Fruit fly (Drosophila melanogaster): ENCODE data around the gene bdwf.

Gene bdwf

dm6 chr3R:17081359-17081935 is 38.5 kb upstream of the bdwf start:
- TF ChIP-seq CG2712 (tag; optimal IDR thresholded peaks at IDR 0.05): peak; percentile 57
- TF ChIP-seq CG13287 (GFP tag; IDR thresholded peaks at IDR 0.05; ENCODE audit: partially characterized antibody): no peak
- TF ChIP-seq Blimp-1 (GFP tag; optimal IDR thresholded peaks at IDR 0.05): peak; percentile 61
- TF ChIP-seq Drgx (GFP tag; IDR thresholded peaks at IDR 0.05): peak; percentile 84
- TF ChIP-seq CG10979 (tag; optimal IDR thresholded peaks at IDR 0.05): peak; percentile 38
- TF ChIP-seq CG17829 (tag; optimal IDR thresholded peaks at IDR 0.05): peak; percentile 40
- TF ChIP-seq CG14710 (tag; optimal IDR thresholded peaks at IDR 0.05): peak; percentile 14
- TF ChIP-seq CG31441 (GFP tag; IDR thresholded peaks at IDR 0.05): peak; percentile 54; the same call in 1 of the 2 replicates
- TF ChIP-seq CG16813 (GFP tag; IDR thresholded peaks at IDR 0.05; ENCODE audit: partially characterized antibody): no peak
- peak; percentile 30 for TF ChIP-seq CoRest (tag; optimal IDR thresholded peaks at IDR 0.05)
- peak; percentile 27 for TF ChIP-seq CG12391 (tag; optimal IDR thresholded peaks at IDR 0.05)
- peak; percentile 9 for TF ChIP-seq CG9437 (GFP tag; optimal IDR thresholded peaks at IDR 0.05)
- no peak for TF ChIP-seq peb (GFP tag; IDR thresholded peaks at IDR 0.05)
- TF ChIP-seq CG13424 (tag; optimal IDR thresholded peaks at IDR 0.05): peak; percentile 42
- peak; percentile 9 for TF ChIP-seq CG6254 (GFP tag; optimal IDR thresholded peaks at IDR 0.05)
- TF ChIP-seq HmgZ (tag; optimal IDR thresholded peaks at IDR 0.05): no peak
- TF ChIP-seq C15 (GFP tag; IDR thresholded peaks at IDR 0.05): no peak
- TF ChIP-seq hb (GFP tag; IDR thresholded peaks at IDR 0.05; ENCODE audit: partially characterized antibody): no peak
- no peak for TF ChIP-seq Aef1 (GFP tag; IDR thresholded peaks at IDR 0.05)
- no peak for TF ChIP-seq rib (GFP tag; IDR thresholded peaks at IDR 0.05)
- no peak for TF ChIP-seq unpg (GFP tag; optimal IDR thresholded peaks at IDR 0.05)
- TF ChIP-seq Oli (tag; optimal IDR thresholded peaks at IDR 0.05): peak; percentile 24
- TF ChIP-seq CG32532 (GFP tag; IDR thresholded peaks at IDR 0.05): no peak
- TF ChIP-seq CG11696 (GFP tag; IDR thresholded peaks at IDR 0.05): no peak
- TF ChIP-seq ac (GFP tag; optimal IDR thresholded peaks at IDR 0.05): no peak
- TF ChIP-seq vfl (GFP tag; optimal IDR thresholded peaks at IDR 0.05): no peak
- no peak for TF ChIP-seq CTCF (GFP tag; optimal IDR thresholded peaks at IDR 0.05)
- peak; percentile 64 for TF ChIP-seq gem (tag; optimal IDR thresholded peaks at IDR 0.05)
- TF ChIP-seq MTF-1 (GFP tag; optimal IDR thresholded peaks at IDR 0.05; ENCODE audit: borderline replicate concordance): no peak
- TF ChIP-seq oc (tag; optimal IDR thresholded peaks at IDR 0.05): no peak
- no peak for TF ChIP-seq da (GFP tag; optimal IDR thresholded peaks at IDR 0.05)
- TF ChIP-seq bsh (GFP tag; optimal IDR thresholded peaks at IDR 0.05): peak; percentile 51 to 60
- no peak for TF ChIP-seq Fer1 (GFP tag; optimal IDR thresholded peaks at IDR 0.05)
- TF ChIP-seq CG8388 (GFP tag; optimal IDR thresholded peaks at IDR 0.05): peak; percentile 34
- TF ChIP-seq CG2116 (GFP tag; optimal IDR thresholded peaks at IDR 0.05): no peak
- TF ChIP-seq Ets65A (GFP tag): peak; percentile 43
- TF ChIP-seq CG15514 (GFP tag; optimal IDR thresholded peaks at IDR 0.05): no peak
- TF ChIP-seq CG3838 (GFP tag; optimal IDR thresholded peaks at IDR 0.05): no peak
- TF ChIP-seq Sry-δ (GFP tag; optimal IDR thresholded peaks at IDR 0.05): no peak
- no peak for TF ChIP-seq CG8924 (tag; optimal IDR thresholded peaks at IDR 0.05)
- peak; percentile 42 for TF ChIP-seq Ssrp (tag; optimal IDR thresholded peaks at IDR 0.05)
- no peak for TF ChIP-seq tna (GFP tag; IDR thresholded peaks at IDR 0.05; ENCODE audit: partially characterized antibody)
- TF ChIP-seq her (GFP tag; optimal IDR thresholded peaks at IDR 0.05): no peak
- TF ChIP-seq phol (tag; optimal IDR thresholded peaks at IDR 0.05): peak; percentile 34
- no peak for TF ChIP-seq sim (GFP tag; IDR thresholded peaks at IDR 0.05)
- no peak for TF ChIP-seq usp (GFP tag; optimal IDR thresholded peaks at IDR 0.05)
- TF ChIP-seq BEAF-32 (GFP tag; optimal IDR thresholded peaks at IDR 0.05): no peak
- no peak for TF ChIP-seq CG4360 (GFP tag; IDR thresholded peaks at IDR 0.05)
- TF ChIP-seq Sox102F (GFP tag; optimal IDR thresholded peaks at IDR 0.05): no peak
- TF ChIP-seq CG42726 (GFP tag; IDR thresholded peaks at IDR 0.05; ENCODE audit: partially characterized antibody): no peak
